Fruit fly (Drosophila melanogaster) whole organism, embryonic: ENCODE results near the gene CG42795.
A peak's percentile ranks its signal among the peaks of the same experiment; 100 is the strongest.

ENCODE experiments used
- Adf1 ChIP-seq: fragments of 200-800 bp; sonication (Bioruptor generic); IDR thresholded peaks from 2 replicates; pipeline ENCODE4 v1.3.6; 2022; ENCODE audit warnings: missing biosample characterization, missing genetic modification characterization
- Aef1 ChIP-seq: fragments of 200-800 bp; sonication (Bioruptor generic); IDR thresholded peaks from 3 replicates; pipeline ENCODE4 v1.3.6; 2022; ENCODE audit warnings: missing biosample characterization, missing genetic modification characterization
- Awh ChIP-seq: fragments of 200-800 bp; sonication (Bioruptor generic); IDR thresholded peaks from 2 replicates; pipeline ENCODE4, ENCODE4 v1.3.6; 2022; ENCODE audit warnings: missing biosample characterization, missing genetic modification characterization
- Blimp-1 ChIP-seq: fragments of 200-800 bp; sonication (Bioruptor generic); optimal IDR thresholded peaks from 3 replicates; lab custom pipeline; 2018; ENCODE audit warnings: missing biosample characterization, missing genetic modification characterization, mild to moderate bottlenecking, moderate library complexity, missing genetic modification reagents
- CG11560 ChIP-seq: fragments of 200-800 bp; sonication (Bioruptor generic); IDR thresholded peaks from 3 replicates; pipeline ENCODE4 v1.3.6; 2022; ENCODE audit warnings: missing biosample characterization, missing genetic modification characterization
- CG12219 ChIP-seq: fragments of 200-800 bp; sonication (Bioruptor generic); optimal IDR thresholded peaks from 3 replicates; lab custom pipeline; 2018; ENCODE audit warnings: missing biosample characterization, mild to moderate bottlenecking, missing genetic modification characterization
- CG12942 ChIP-seq: fragments of 200-800 bp; sonication (Bioruptor generic); optimal IDR thresholded peaks from 3 replicates; lab custom pipeline; 2016; ENCODE audit warnings: missing biosample characterization, missing genetic modification characterization
- CG13624 ChIP-seq: fragments of 200-800 bp; sonication (Bioruptor generic); optimal IDR thresholded peaks from 2 replicates; lab custom pipeline; 2016; ENCODE audit warnings: missing biosample characterization, missing genetic modification characterization
- CG13894 ChIP-seq: fragments of 200-800 bp; sonication (Bioruptor generic); optimal IDR thresholded peaks from 3 replicates; lab custom pipeline; 2018; ENCODE audit warnings: missing biosample characterization, mild to moderate bottlenecking, missing genetic modification characterization, moderate library complexity
- CG14050 ChIP-seq: fragments of 200-800 bp; sonication (Bioruptor generic); IDR thresholded peaks from 3 replicates; pipeline ENCODE4 v1.3.6; 2022; ENCODE audit warnings: missing biosample characterization, missing genetic modification characterization
- CG14860 ChIP-seq: fragments of 200-800 bp; sonication (Bioruptor generic); IDR thresholded peaks from 3 replicates; pipeline ENCODE4 v1.3.6; 2022; ENCODE audit warnings: missing biosample characterization, missing genetic modification characterization; ENCODE audit not compliant: partially characterized antibody
- CG17328 ChIP-seq: fragments of 200-800 bp; sonication (Bioruptor generic); IDR thresholded peaks from 2 replicates; pipeline ENCODE4 v1.3.6; 2022; ENCODE audit warnings: missing biosample characterization, missing genetic modification characterization
- CG18476 ChIP-seq: fragments of 200-800 bp; sonication (Bioruptor generic); optimal IDR thresholded peaks from 2 replicates; lab custom pipeline; 2016; ENCODE audit warnings: missing biosample characterization, mild to moderate bottlenecking, missing genetic modification characterization
- CG18599 ChIP-seq: fragments of 200-800 bp; sonication (Bioruptor generic); optimal IDR thresholded peaks from 3 replicates; lab custom pipeline; 2017; ENCODE audit warnings: missing biosample characterization, missing genetic modification characterization, mild to moderate bottlenecking, moderate library complexity, missing genetic modification reagents
- CG18619 ChIP-seq: fragments of 200-800 bp; sonication (Bioruptor generic); optimal IDR thresholded peaks from 3 replicates; lab custom pipeline; 2017; ENCODE audit warnings: missing biosample characterization, mild to moderate bottlenecking, missing genetic modification characterization
- CG2120 ChIP-seq: fragments of 200-800 bp; sonication (Bioruptor generic); optimal IDR thresholded peaks from 3 replicates; lab custom pipeline; 2016; ENCODE audit warnings: missing biosample characterization, missing genetic modification characterization
- CG2712 ChIP-seq: fragments of 200-800 bp; optimal IDR thresholded peaks from 3 replicates; lab custom pipeline; 2019; ENCODE audit warnings: missing biosample characterization, mild to moderate bottlenecking, missing genetic modification characterization, moderate library complexity
- CG3163 ChIP-seq: fragments of 200-800 bp; sonication (Bioruptor generic); optimal IDR thresholded peaks from 3 replicates; lab custom pipeline; 2016; ENCODE audit warnings: missing biosample characterization, missing genetic modification characterization
- CG3726 ChIP-seq: fragments of 200-800 bp; sonication (Bioruptor generic); IDR thresholded peaks from 3 replicates; pipeline ENCODE4, ENCODE4 v1.3.6; 2022; ENCODE audit warnings: missing biosample characterization, missing genetic modification characterization
- CG7271 ChIP-seq: fragments of 200-800 bp; sonication (Bioruptor generic); optimal IDR thresholded peaks from 2 replicates; lab custom pipeline; 2018; ENCODE audit warnings: missing biosample characterization, mild to moderate bottlenecking, missing genetic modification characterization, moderate library complexity
- CG8478 ChIP-seq: fragments of >200 bp; optimal IDR thresholded peaks from 2 replicates; lab custom pipeline; 2018
- CG9932 ChIP-seq: fragments of 200-800 bp; sonication (Bioruptor generic); IDR thresholded peaks from 2 replicates; pipeline ENCODE4 v1.3.6; 2022; ENCODE audit warnings: missing biosample characterization, missing genetic modification characterization
- Fer1 ChIP-seq: fragments of 200-800 bp; sonication (Bioruptor generic); optimal IDR thresholded peaks from 2 replicates; lab custom pipeline; 2017; ENCODE audit warnings: missing biosample characterization, mild to moderate bottlenecking, missing genetic modification characterization
- Fer2 ChIP-seq: fragments of 200-800 bp; sonication (Bioruptor generic); optimal IDR thresholded peaks from 2 replicates; lab custom pipeline; 2018; ENCODE audit warnings: missing biosample characterization, mild to moderate bottlenecking, missing genetic modification characterization, moderate library complexity
- Gsc ChIP-seq: fragments of 200-800 bp; sonication (Bioruptor generic); IDR thresholded peaks from 2 replicates; pipeline ENCODE4 v1.3.6; 2022; ENCODE audit warnings: missing biosample characterization, missing genetic modification characterization
- Jarid2 ChIP-seq: fragments of 200-800 bp; sonication (Bioruptor generic); optimal IDR thresholded peaks from 3 replicates; lab custom pipeline; 2017; ENCODE audit warnings: mild to moderate bottlenecking, missing biosample characterization, missing genetic modification reagents, missing genetic modification characterization
- MESR4 ChIP-seq: fragments of 200-800 bp; sonication (Bioruptor generic); optimal IDR thresholded peaks from 2 replicates; lab custom pipeline; 2018; ENCODE audit warnings: missing biosample characterization, mild to moderate bottlenecking, missing genetic modification characterization, moderate library complexity
- Nf-YB ChIP-seq: fragments of 200-800 bp; sonication (Bioruptor generic); optimal IDR thresholded peaks from 3 replicates; lab custom pipeline; 2019; ENCODE audit warnings: missing biosample characterization, mild to moderate bottlenecking, missing genetic modification characterization, moderate library complexity
- Sin3A ChIP-seq: fragments of >200 bp; optimal IDR thresholded peaks from 2 replicates; lab custom pipeline; 2018
- Sox102F ChIP-seq: fragments of 200-800 bp; sonication (Bioruptor generic); optimal IDR thresholded peaks from 2 replicates; lab custom pipeline; 2018; ENCODE audit warnings: missing biosample characterization, mild to moderate bottlenecking, missing genetic modification characterization, moderate library complexity
- bsh ChIP-seq, 2 experiments: fragments of 200-800 bp; sonication (Bioruptor generic); optimal IDR thresholded peaks; 2 replicates each; lab custom pipeline; 2017 to 2018; ENCODE audit warnings: mild to moderate bottlenecking in 2 of 2, missing biosample characterization in 2 of 2, missing genetic modification characterization in 2 of 2, moderate library complexity in 1 of 2
- chm ChIP-seq: fragments of 200-800 bp; sonication (Bioruptor generic); IDR thresholded peaks from 2 replicates; pipeline ENCODE4 v1.3.6; 2022; ENCODE audit warnings: missing biosample characterization, missing genetic modification characterization
- croc ChIP-seq: fragments of 200-800 bp; sonication (Bioruptor generic); conservative IDR thresholded peaks from 3 replicates; pipeline ENCODE4 v1.3.6; 2022; ENCODE audit warnings: missing biosample characterization, missing genetic modification characterization
- crol ChIP-seq: fragments of 200-800 bp; sonication (Bioruptor generic); IDR thresholded peaks from 2 replicates; pipeline ENCODE4 v1.3.6; 2022; ENCODE audit warnings: missing biosample characterization, missing genetic modification characterization
- dm ChIP-seq: fragments of 200-800 bp; sonication (Bioruptor generic); optimal IDR thresholded peaks from 3 replicates; lab custom pipeline; 2016; ENCODE audit warnings: missing biosample characterization, missing genetic modification characterization
- dpn ChIP-seq, 2 experiments: fragments of 200-800 bp; sonication (Bioruptor generic); optimal IDR thresholded peaks; 3 replicates each; lab custom pipeline; 2016; ENCODE audit warnings: missing biosample characterization in 2 of 2, missing genetic modification characterization in 2 of 2
- en ChIP-seq: fragments of 200-800 bp; sonication (Bioruptor generic); optimal IDR thresholded peaks from 2 replicates; lab custom pipeline; 2016; ENCODE audit warnings: missing biosample characterization, missing genetic modification characterization
- fd3F ChIP-seq: fragments of 200-800 bp; sonication (Bioruptor generic); optimal IDR thresholded peaks from 2 replicates; lab custom pipeline; 2018; ENCODE audit warnings: missing biosample characterization, mild to moderate bottlenecking, missing genetic modification characterization, moderate library complexity
- ftz-f1 ChIP-seq: fragments of 200-800 bp; sonication (Bioruptor generic); optimal IDR thresholded peaks from 2 replicates; lab custom pipeline; 2016; ENCODE audit warnings: missing biosample characterization, missing genetic modification characterization
- odd ChIP-seq: fragments of 200-800 bp; sonication (Bioruptor generic); optimal IDR thresholded peaks from 2 replicates; lab custom pipeline; 2017; ENCODE audit warnings: missing biosample characterization, mild to moderate bottlenecking, missing genetic modification characterization
- onecut ChIP-seq: fragments of 200-800 bp; sonication (Bioruptor generic); IDR thresholded peaks from 2 replicates; pipeline ENCODE4 v1.3.6; 2022; ENCODE audit warnings: missing biosample characterization, missing genetic modification characterization
- pb ChIP-seq: fragments of 200-800 bp; sonication (Bioruptor generic); optimal IDR thresholded peaks from 3 replicates; lab custom pipeline; 2016; ENCODE audit warnings: missing biosample characterization, missing genetic modification characterization
- phol ChIP-seq: fragments of 200-800 bp; sonication (Bioruptor generic); optimal IDR thresholded peaks from 3 replicates; lab custom pipeline; 2018; ENCODE audit warnings: missing biosample characterization, mild to moderate bottlenecking, missing genetic modification characterization, moderate library complexity
- pita ChIP-seq: fragments of 200-800 bp; sonication (Bioruptor generic); optimal IDR thresholded peaks from 2 replicates; lab custom pipeline; 2017; ENCODE audit warnings: missing biosample characterization, mild to moderate bottlenecking, missing genetic modification characterization
- sc ChIP-seq, 3 experiments: fragments of >200 bp in 2 of 3; fragments of 200-800 bp in 1 of 3; sonication (Bioruptor generic) in 1 of 3; optimal IDR thresholded peaks; 2 replicates in 2 of 3; 3 replicates in 1 of 3; lab custom pipeline; 2017; ENCODE audit warnings: mild to moderate bottlenecking in 1 of 3, missing biosample characterization in 1 of 3, missing genetic modification characterization in 1 of 3, missing genetic modification reagents in 1 of 3
- slbo ChIP-seq: fragments of 200-800 bp; sonication (Bioruptor generic); IDR thresholded peaks from 2 replicates; pipeline ENCODE4 v1.3.6; 2022; ENCODE audit warnings: missing biosample characterization, missing genetic modification characterization
- wdn ChIP-seq: fragments of 200-800 bp; sonication (Bioruptor generic); IDR thresholded peaks from 2 replicates; pipeline ENCODE4 v1.3.6; 2022; ENCODE audit warnings: missing biosample characterization, missing genetic modification characterization
- wek ChIP-seq: fragments of 200-800 bp; sonication (Bioruptor generic); optimal IDR thresholded peaks from 3 replicates; lab custom pipeline; 2018; ENCODE audit warnings: missing biosample characterization, mild to moderate bottlenecking, missing genetic modification characterization, moderate library complexity
- wor ChIP-seq: fragments of 200-800 bp; sonication (Bioruptor generic); IDR thresholded peaks from 2 replicates; pipeline ENCODE4 v1.3.6; 2022; ENCODE audit warnings: missing biosample characterization, missing genetic modification characterization
- yki ChIP-seq: fragments of >200 bp; optimal IDR thresholded peaks from 3 replicates; lab custom pipeline; 2018

Gene CG42795

dm6 chr3R:10268865-10269442, 43.5 kb downstream of the CG42795 start (continued):
- TF ChIP-seq CG11560 (tag; lab: Robert Waterston, UW) (no peak; the same call in 2 of the 3 replicates), CG18476 (GFP tag; lab: Kevin White, UChicago) (peak; percentile 57), bsh (GFP tag; optimal IDR thresholded peaks at IDR 0.05; lab: Kevin White, UChicago) (peak in 1 of 2 experiments; percentile 71), en (GFP tag; lab: Kevin White, UChicago) (peak; percentile 2), chm (no peak; the same call in 1 of the 2 replicates), Gsc (GFP tag; lab: Robert Waterston, UW) (no peak), MESR4 (GFP tag; lab: Kevin White, UChicago) (no peak), Fer1 (GFP tag; lab: Kevin White, UChicago) (peak; percentile 28), Fer2 (tag; lab: Kevin White, UChicago) (no peak), CG14860 (GFP tag; lab: Robert Waterston, UW) (no peak), pb (GFP tag; lab: Kevin White, UChicago) (peak; percentile 43), odd (GFP tag; lab: Kevin White, UChicago) (no peak), wor (GFP tag; lab: Robert Waterston, UW) (peak; percentile 73), Sox102F (GFP tag; lab: Kevin White, UChicago) (peak; percentile 82), slbo (GFP tag; lab: Robert Waterston, UW) (peak; percentile 87), wek (GFP tag; lab: Kevin White, UChicago) (no peak), wdn (GFP tag; lab: Robert Waterston, UW) (peak; percentile 64; the same call in 1 of the 2 replicates), pita (GFP tag; lab: Kevin White, UChicago) (no peak), croc (GFP tag; lab: Robert Waterston, UW) (no peak; the same call in 2 of the 3 replicates), CG13894 (no peak), crol (no peak), CG8478 (lab: Kevin White, UChicago) (no peak), CG3163 (GFP tag; lab: Kevin White, UChicago) (no peak), CG2120 (GFP tag; lab: Kevin White, UChicago) (peak; percentile 61), CG3726 (0 out of 3 replicates have a peak, but pooled peaks have one; percentile 55), Awh (GFP tag; lab: Robert Waterston, UW) (peak; percentile 83), yki (lab: Kevin White, UChicago) (no peak), CG12219 (GFP tag; lab: Kevin White, UChicago) (peak; percentile 29), CG2712 (tag; lab: Kevin White, UChicago) (peak; percentile 72), CG13624 (GFP tag; lab: Kevin White, UChicago) (peak; percentile 6), dm (GFP tag; lab: Kevin White, UChicago) (peak; percentile 40), CG9932 (GFP tag; lab: Robert Waterston, UW) (peak; percentile 72), dpn (GFP tag; optimal IDR thresholded peaks at IDR 0.05; lab: Kevin White, UChicago) (peak; percentile 65), CG14050 (peak; percentile 77), sc (optimal IDR thresholded peaks at IDR 0.05; lab: Kevin White, UChicago) (no peak), sc (GFP tag; optimal IDR thresholded peaks at IDR 0.05; lab: Kevin White, UChicago) (no peak), CG18619 (GFP tag; lab: Kevin White, UChicago) (no peak), CG12942 (peak; percentile 28), Jarid2 (GFP tag; lab: Kevin White, UChicago) (no peak), CG7271 (tag; lab: Kevin White, UChicago) (no peak), Nf-YB (no peak), onecut (GFP tag; lab: Robert Waterston, UW) (peak; percentile 37), CG17328 (GFP tag; lab: Robert Waterston, UW) (peak; percentile 84), CG18599 (peak; percentile 40), ftz-f1 (no peak), Adf1 (GFP tag; lab: Robert Waterston, UW) (peak; percentile 22), fd3F (GFP tag; lab: Kevin White, UChicago) (peak; percentile 41), Blimp-1 (GFP tag; lab: Kevin White, UChicago) (peak; percentile 62), Aef1 (GFP tag; lab: Robert Waterston, UW) (peak; percentile 82), Sin3A (lab: Kevin White, UChicago) (no peak), phol (tag; lab: Kevin White, UChicago) (peak; percentile 64)
